Worm (Caenorhabditis elegans) whole organism, L1 larva: ENCODE measurements around the gene col-39.
A peak's percentile ranks its signal among the peaks of the same experiment; 100 is the strongest.

ENCODE experiments used
- C04F5.9 ChIP-seq: sonication (generic microtip); optimal IDR thresholded peaks from 2 replicates; lab custom pipeline; 2016; ENCODE audit warnings: missing genetic modification characterization, missing compliant biosample characterization
- F16B12.6 ChIP-seq: fragments of 150-350 bp; optimal IDR thresholded peaks from 2 replicates; lab custom pipeline; 2014; ENCODE audit warnings: missing biosample characterization, missing genetic modification characterization
- Y116A8C.19 ChIP-seq: sonication (generic microtip); optimal IDR thresholded peaks from 2 replicates; lab custom pipeline; 2016; ENCODE audit warnings: missing compliant biosample characterization, missing genetic modification characterization, borderline replicate concordance
- aha-1 ChIP-seq: fragments of 150-350 bp; optimal IDR thresholded peaks from 2 replicates; lab custom pipeline; 2014; ENCODE audit warnings: missing biosample characterization, missing genetic modification characterization
- blmp-1 ChIP-seq: fragments of 150-350 bp; optimal IDR thresholded peaks from 2 replicates; lab custom pipeline; 2014; ENCODE audit warnings: missing biosample characterization, missing genetic modification characterization
- ceh-63 ChIP-seq: fragments of 200-800 bp; sonication (Bioruptor generic); optimal IDR thresholded peaks from 2 replicates; lab custom pipeline; 2018; ENCODE audit warnings: mild to moderate bottlenecking, missing genetic modification characterization, missing compliant biosample characterization
- dpl-1 ChIP-seq, 3 experiments: fragments of 150-350 bp in 2 of 3; sonication (generic microtip) in 1 of 3; optimal IDR thresholded peaks; 2 replicates each; lab custom pipeline; 2014 to 2017; ENCODE audit warnings: missing biosample characterization in 3 of 3, missing genetic modification characterization in 3 of 3, missing genetic modification reagents in 3 of 3
- dsc-1 ChIP-seq: sonication (generic microtip); optimal IDR thresholded peaks from 2 replicates; lab custom pipeline; 2016; ENCODE audit warnings: mild to moderate bottlenecking, missing genetic modification characterization, missing compliant biosample characterization
- efl-1 ChIP-seq, 4 experiments: fragments of 150-350 bp; optimal IDR thresholded peaks in 3 of 4; peaks in 1 of 4; 1 replicate in 1 of 4; 2 replicates in 3 of 4; lab custom pipeline; 2014; ENCODE audit warnings: missing biosample characterization in 2 of 4, missing genetic modification characterization in 2 of 4, missing genetic modification reagents in 2 of 4
- egl-27 ChIP-seq, 2 experiments: fragments of 150-350 bp in 1 of 2; sonication (generic microtip); optimal IDR thresholded peaks; 3 replicates each; lab custom pipeline; 2017 to 2018; ENCODE audit warnings: missing biosample characterization in 2 of 2, missing genetic modification characterization in 2 of 2, missing genetic modification reagents in 2 of 2
- elt-2 ChIP-seq: sonication (generic microtip); optimal IDR thresholded peaks from 2 replicates; lab custom pipeline; 2016; ENCODE audit warnings: missing genetic modification characterization, mild to moderate bottlenecking, inconsistent platforms, missing compliant biosample characterization, missing genetic modification reagents
- elt-3 ChIP-seq, 6 experiments: fragments of 150-350 bp in 1 of 6; sonication (generic microtip); optimal IDR thresholded peaks; 2 replicates each; lab custom pipeline; 2017 to 2018; ENCODE audit warnings: missing biosample characterization in 6 of 6, missing genetic modification characterization in 6 of 6, inconsistent platforms in 1 of 6
- ets-5 ChIP-seq: fragments of 200-800 bp; sonication (Bioruptor generic); IDR thresholded peaks from 2 replicates; pipeline ENCODE4 v1.3.6; 2022; ENCODE audit warnings: missing genetic modification characterization, missing compliant biosample characterization
- fkh-10 ChIP-seq: sonication (generic microtip); optimal IDR thresholded peaks from 2 replicates; lab custom pipeline; 2017; ENCODE audit warnings: missing biosample characterization, missing genetic modification reagents, missing genetic modification characterization
- fkh-4 ChIP-seq: sonication (generic microtip); optimal IDR thresholded peaks from 2 replicates; lab custom pipeline; 2016; ENCODE audit warnings: missing compliant biosample characterization, missing genetic modification characterization, borderline replicate concordance
- fkh-8 ChIP-seq: sonication (generic microtip); optimal IDR thresholded peaks from 2 replicates; lab custom pipeline; 2016; ENCODE audit warnings: mild to moderate bottlenecking, missing genetic modification characterization, missing compliant biosample characterization
- grh-1 ChIP-seq: fragments of 200-800 bp; sonication (Bioruptor generic); IDR thresholded peaks from 2 replicates; pipeline ENCODE4 v1.3.6; 2022; ENCODE audit warnings: missing genetic modification reagents, missing genetic modification characterization, missing compliant biosample characterization
- hlh-4 ChIP-seq: sonication (generic microtip); optimal IDR thresholded peaks from 2 replicates; lab custom pipeline; 2016; ENCODE audit warnings: mild to moderate bottlenecking, missing genetic modification characterization, missing compliant biosample characterization
- hpl-2 ChIP-seq: fragments of 150-350 bp; optimal IDR thresholded peaks from 2 replicates; lab custom pipeline; 2014; ENCODE audit warnings: missing biosample characterization, missing genetic modification reagents, missing genetic modification characterization
- isw-1 ChIP-seq: fragments of 200-800 bp; sonication (Bioruptor generic); IDR thresholded peaks from 2 replicates; pipeline ENCODE4 v1.3.6; 2022; ENCODE audit warnings: missing genetic modification characterization, missing compliant biosample characterization
- lin-14 ChIP-seq: fragments of 200-800 bp; sonication (Bioruptor generic); optimal IDR thresholded peaks from 2 replicates; lab custom pipeline; 2018; ENCODE audit warnings: mild to moderate bottlenecking, missing genetic modification characterization, moderate library complexity, missing compliant biosample characterization
- lin-15B ChIP-seq: fragments of 150-350 bp; sonication (generic microtip); optimal IDR thresholded peaks from 3 replicates; lab custom pipeline; 2014; ENCODE audit warnings: missing biosample characterization, missing genetic modification characterization
- lin-35 ChIP-seq, 2 experiments: fragments of 150-350 bp; optimal IDR thresholded peaks; 2 replicates each; lab custom pipeline; 2014; ENCODE audit warnings: missing biosample characterization in 2 of 2, missing genetic modification characterization in 2 of 2, missing genetic modification reagents in 2 of 2
- lin-39 ChIP-seq: fragments of 150-350 bp; optimal IDR thresholded peaks from 2 replicates; lab custom pipeline; 2014; ENCODE audit warnings: missing biosample characterization, missing genetic modification reagents, missing genetic modification characterization
- mef-2 ChIP-seq: fragments of 150-350 bp; optimal IDR thresholded peaks from 2 replicates; lab custom pipeline; 2014; ENCODE audit warnings: missing biosample characterization, missing genetic modification characterization
- mep-1 ChIP-seq: fragments of 150-350 bp; optimal IDR thresholded peaks from 2 replicates; lab custom pipeline; 2014; ENCODE audit warnings: missing biosample characterization, missing genetic modification characterization
- nhr-11 ChIP-seq: fragments of 150-350 bp; optimal IDR thresholded peaks from 2 replicates; lab custom pipeline; 2014; ENCODE audit warnings: missing biosample characterization, missing genetic modification characterization
- nhr-20 ChIP-seq: sonication (generic microtip); optimal IDR thresholded peaks from 2 replicates; lab custom pipeline; 2016; ENCODE audit warnings: mild to moderate bottlenecking, missing genetic modification characterization, missing compliant biosample characterization
- nhr-76 ChIP-seq: sonication (generic microtip); optimal IDR thresholded peaks from 2 replicates; lab custom pipeline; 2017; ENCODE audit warnings: missing biosample characterization, missing genetic modification characterization
- nhr-77 ChIP-seq: fragments of 150-350 bp; optimal IDR thresholded peaks from 2 replicates; lab custom pipeline; 2014; ENCODE audit warnings: missing biosample characterization, missing genetic modification characterization
- pag-3 ChIP-seq: sonication (generic microtip); optimal IDR thresholded peaks from 2 replicates; lab custom pipeline; 2017; ENCODE audit warnings: missing genetic modification characterization, mild to moderate bottlenecking, missing compliant biosample characterization, antibody characterized with exemption, borderline replicate concordance; ENCODE audit not compliant: insufficient read depth
- pqm-1 ChIP-seq: sonication (generic microtip); optimal IDR thresholded peaks from 3 replicates; lab custom pipeline; 2017; ENCODE audit warnings: missing biosample characterization, missing genetic modification characterization
- skn-1 ChIP-seq: fragments of 150-350 bp; optimal IDR thresholded peaks from 2 replicates; lab custom pipeline; 2014; ENCODE audit warnings: missing biosample characterization, missing genetic modification characterization
- sptf-1 ChIP-seq: fragments of 150-350 bp; optimal IDR thresholded peaks from 2 replicates; lab custom pipeline; 2014; ENCODE audit warnings: missing biosample characterization, missing genetic modification characterization
- sup-37 ChIP-seq: fragments of 200-800 bp; sonication (Bioruptor generic); optimal IDR thresholded peaks from 2 replicates; lab custom pipeline; 2018; ENCODE audit warnings: mild to moderate bottlenecking, missing genetic modification characterization, missing compliant biosample characterization
- swsn-7 ChIP-seq: sonication (generic microtip); optimal IDR thresholded peaks from 2 replicates; lab custom pipeline; 2016; ENCODE audit warnings: missing genetic modification characterization, missing compliant biosample characterization
- tlp-1 ChIP-seq: fragments of 150-350 bp; optimal IDR thresholded peaks from 2 replicates; lab custom pipeline; 2014; ENCODE audit warnings: missing biosample characterization, missing genetic modification characterization
- unc-130 ChIP-seq: fragments of 150-350 bp; optimal IDR thresholded peaks from 2 replicates; lab custom pipeline; 2017; ENCODE audit warnings: missing biosample characterization, missing genetic modification characterization, inconsistent platforms
- unc-30 ChIP-seq: sonication (generic microtip); optimal IDR thresholded peaks from 2 replicates; lab custom pipeline; 2017; ENCODE audit warnings: missing biosample characterization, missing genetic modification characterization
- unc-62 ChIP-seq: fragments of 150-350 bp; optimal IDR thresholded peaks from 2 replicates; lab custom pipeline; 2014; ENCODE audit warnings: missing biosample characterization, missing genetic modification reagents, missing genetic modification characterization
- vab-15 ChIP-seq: sonication (generic microtip); optimal IDR thresholded peaks from 2 replicates; lab custom pipeline; 2017; ENCODE audit warnings: missing genotype, mild to moderate bottlenecking, missing genetic modification characterization, missing compliant biosample characterization
- xbp-1 ChIP-seq: sonication (generic microtip); optimal IDR thresholded peaks from 2 replicates; lab custom pipeline; 2016; ENCODE audit warnings: missing genetic modification characterization, missing compliant biosample characterization
- zip-4 ChIP-seq: fragments of 200-800 bp; sonication (Bioruptor generic); optimal IDR thresholded peaks from 2 replicates; lab custom pipeline; 2018; ENCODE audit warnings: mild to moderate bottlenecking, missing genetic modification characterization, moderate library complexity, missing compliant biosample characterization
- ztf-11 ChIP-seq, 2 experiments: sonication (generic microtip); optimal IDR thresholded peaks; 2 replicates each; lab custom pipeline; 2016 to 2017; ENCODE audit warnings: missing genetic modification characterization in 2 of 2, missing biosample characterization in 1 of 2, missing compliant biosample characterization in 1 of 2

The col-39 gene

ce11 chrII:10714262-10714933 lies 9.7 kb downstream of the col-39 start, which contains the start of the genes dph-2 and C09G5.7 (continued):
- TF ChIP-seq lin-15B (peak; percentile 35), skn-1 (peak; percentile 54), nhr-20 (tag; lab: Kevin White, UChicago) (no peak), nhr-76 (tag; lab: Kevin White, UChicago) (no peak), vab-15 (tag; lab: Kevin White, UChicago) (no peak), swsn-7 (tag; lab: Kevin White, UChicago) (no peak), elt-2 (tag; lab: Kevin White, UChicago) (no peak), ztf-11 (tag; optimal IDR thresholded peaks at IDR 0.05; lab: Kevin White, UChicago) (peak in 1 of 2 experiments; percentile 45), tlp-1 (no peak), sup-37 (no peak), lin-35 (GFP tag; optimal IDR thresholded peaks at IDR 0.05; lab: Kevin White, UChicago) (peak; percentile 87 to 93), xbp-1 (tag; lab: Kevin White, UChicago) (peak; percentile 37), grh-1 (no peak), dpl-1 (GFP tag; optimal IDR thresholded peaks at IDR 0.05; lab: Kevin White, UChicago) (peak; percentile 81 to 90 (median 87)), egl-27 (tag; optimal IDR thresholded peaks at IDR 0.05; lab: Kevin White, UChicago) (no peak), mef-2 (tag; lab: Kevin White, UChicago) (no peak), ets-5 (GFP tag; lab: Robert Waterston, UW) (no peak), unc-30 (tag; lab: Kevin White, UChicago) (no peak), unc-62 (GFP tag; lab: Kevin White, UChicago) (no peak), zip-4 (no peak), nhr-11 (tag; lab: Kevin White, UChicago) (no peak), hlh-4 (tag; lab: Kevin White, UChicago) (no peak), sptf-1 (tag; lab: Kevin White, UChicago) (no peak), mep-1 (tag; lab: Kevin White, UChicago) (peak; percentile 24), nhr-77 (tag; lab: Kevin White, UChicago) (no peak), hpl-2 (GFP tag; lab: Kevin White, UChicago) (no peak), fkh-10 (GFP tag; lab: Kevin White, UChicago) (no peak)
- TF ChIP-seq, all 84 proteins: peak for 24

ce11 chrII:10717124-10717523 lies 12.4 kb downstream of the col-39 start, which contains the start of gene C09G5.13:
TSS of gene C09G5.13 (plus strand) at chrII:10717424.
- TF ChIP-seq unc-130 (tag; lab: Kevin White, UChicago) (no peak), grh-1 (no peak), efl-1 (optimal IDR thresholded peaks at IDR 0.05; lab: Kevin White, UChicago) (no peak), efl-1 (GFP tag; optimal IDR thresholded peaks at IDR 0.05 in 1 of 2; lab: Kevin White, UChicago) (peak in 1 of 2 experiments; percentile 31)

ce11 chrII:10719931-10720330 lies 15.2 kb downstream of the col-39 start, which contains the start of gene mks-5:
TSS of gene mks-5 (plus strand) at chrII:10720231.
- TF ChIP-seq fkh-8 (tag; lab: Kevin White, UChicago) (peak; percentile 66), isw-1 (no peak)
- TF ChIP-seq, all 84 proteins: peak for 1

DNA sequence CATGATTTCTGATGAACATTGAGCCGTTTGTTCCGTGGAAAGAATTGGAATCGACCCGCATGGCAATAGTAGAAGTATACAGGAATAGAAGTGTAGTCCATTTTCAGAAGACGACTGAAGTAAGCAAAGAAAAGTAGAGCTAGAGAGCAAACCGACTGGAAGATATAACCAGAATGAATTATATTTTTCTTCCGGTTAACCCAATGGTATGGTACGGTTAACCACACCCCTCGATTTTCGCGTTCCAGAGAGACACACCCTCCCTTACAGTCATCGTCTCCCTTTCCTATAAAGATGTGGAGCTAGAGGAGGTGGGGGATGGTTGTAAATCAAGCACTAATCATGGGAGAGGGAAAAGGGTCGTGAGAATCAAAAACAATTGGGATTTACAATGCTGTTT lies 18.4 kb downstream of the col-39 start, which contains the start of gene C09G5.14:
TSS of gene C09G5.14 (minus strand) at position 101 of the 400 bp plus-strand sequence.
- TF ChIP-seq lin-14 (GFP tag; lab: Kevin White, UChicago) (no peak), dsc-1 (tag; lab: Kevin White, UChicago) (no peak), F16B12.6 (tag; lab: Kevin White, UChicago) (no peak), elt-2 (tag; lab: Kevin White, UChicago) (no peak), pag-3 (tag; lab: Kevin White, UChicago) (no peak), fkh-10 (GFP tag; lab: Kevin White, UChicago) (no peak), C04F5.9 (no peak), Y116A8C.19 (tag; lab: Kevin White, UChicago) (no peak), swsn-7 (tag; lab: Kevin White, UChicago) (no peak), pqm-1 (tag; lab: Kevin White, UChicago) (no peak), aha-1 (tag; lab: Kevin White, UChicago) (no peak), ceh-63 (GFP tag; lab: Kevin White, UChicago) (no peak), elt-3 (tag; optimal IDR thresholded peaks at IDR 0.05; lab: Kevin White, UChicago) (no peak), sup-37 (no peak), blmp-1 (tag; lab: Kevin White, UChicago) (no peak), lin-39 (tag; lab: Kevin White, UChicago) (no peak), fkh-4 (tag; lab: Kevin White, UChicago) (no peak)
